Fruit fly (Drosophila melanogaster): ENCODE measurements around the gene if.

if gene

DNA sequence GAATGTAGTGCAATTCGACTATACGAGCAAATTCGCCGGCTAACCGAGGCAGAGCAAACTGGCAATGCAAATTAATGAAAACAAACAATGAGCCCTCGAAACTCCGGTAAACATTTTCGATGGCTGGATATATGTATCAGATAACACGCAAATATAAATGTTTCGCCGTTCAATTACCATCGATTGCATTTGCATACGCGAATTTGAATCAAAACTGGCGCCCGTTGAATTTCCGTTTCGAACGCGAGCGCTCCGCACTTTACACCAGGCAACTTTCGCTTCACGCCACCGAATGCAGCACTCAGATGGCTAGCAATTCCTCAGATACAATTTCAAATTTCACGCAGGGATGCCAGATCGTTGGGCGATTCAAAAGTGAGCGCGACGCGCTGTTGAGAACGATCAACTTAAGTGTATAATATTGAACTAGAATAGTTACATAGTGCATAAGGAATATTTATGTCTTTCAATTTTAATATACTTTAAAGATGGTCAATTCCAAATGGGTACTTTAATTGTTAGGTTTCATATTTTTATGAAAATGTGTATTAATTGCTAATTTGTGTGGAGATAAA lies at the start of gene if:
Gene if, minus strand, starts transcription at position 294 of the 575 bp plus-strand sequence.
- TF ChIP-seq Blimp-1 (GFP tag; optimal IDR thresholded peaks at IDR 0.05), result peak; percentile 7
- no peak for TF ChIP-seq corto (GFP tag; optimal IDR thresholded peaks at IDR 0.05)
- TF ChIP-seq CG42726 (GFP tag; IDR thresholded peaks at IDR 0.05; ENCODE audit: partially characterized antibody), result 0 out of 2 replicates have a peak, but pooled peaks have one; percentile 25
- no peak for TF ChIP-seq cg (GFP tag; optimal IDR thresholded peaks at IDR 0.05)
- TF ChIP-seq phol (tag; optimal IDR thresholded peaks at IDR 0.05), result no peak
- 0 out of 3 replicates have a peak, but pooled peaks have one; percentile 7 for TF ChIP-seq CG6791 (GFP tag; IDR thresholded peaks at IDR 0.05; ENCODE audit: partially characterized antibody)
- no peak for TF ChIP-seq CG10565 (GFP tag; optimal IDR thresholded peaks at IDR 0.05)
- TF ChIP-seq usp (GFP tag; optimal IDR thresholded peaks at IDR 0.05), result no peak
- no peak for TF ChIP-seq Sox100B (GFP tag; optimal IDR thresholded peaks at IDR 0.05)
- no peak for TF ChIP-seq Eip74EF (GFP tag; optimal IDR thresholded peaks at IDR 0.05)
- TF ChIP-seq CG17385 (GFP tag; optimal IDR thresholded peaks at IDR 0.05), result no peak
- TF ChIP-seq amos (GFP tag; IDR thresholded peaks at IDR 0.05; ENCODE audit: partially characterized antibody), result peak; percentile 33; the same call in 1 of the 2 replicates
- no peak for TF ChIP-seq CG13287 (GFP tag; IDR thresholded peaks at IDR 0.05; ENCODE audit: partially characterized antibody)
- TF ChIP-seq unc-4 (GFP tag; IDR thresholded peaks at IDR 0.05; ENCODE audit: partially characterized antibody), result no peak
- TF ChIP-seq vvl (GFP tag; IDR thresholded peaks at IDR 0.05), result peak; percentile 45; the same call in 1 of the 2 replicates
- TF ChIP-seq Atf3 (GFP tag; optimal IDR thresholded peaks at IDR 0.05), result no peak
- no peak for TF ChIP-seq CG3838 (GFP tag; optimal IDR thresholded peaks at IDR 0.05)
- TF ChIP-seq inv (GFP tag; IDR thresholded peaks at IDR 0.05; ENCODE audit: partially characterized antibody), result no peak
- no peak for TF ChIP-seq CG13123 (GFP tag; optimal IDR thresholded peaks at IDR 0.05)
- peak; percentile 31; the same call in 1 of the 2 replicates for TF ChIP-seq bbx (GFP tag; IDR thresholded peaks at IDR 0.05; ENCODE audit: partially characterized antibody)
- TF ChIP-seq CG14667 (GFP tag; IDR thresholded peaks at IDR 0.05), result no peak
- TF ChIP-seq CG8290 (GFP tag; optimal IDR thresholded peaks at IDR 0.05), result no peak
- peak in 1 of 2 experiments; percentile 25 for TF ChIP-seq CG8290 (tag; optimal IDR thresholded peaks at IDR 0.05)
- 0 out of 3 replicates have a peak, but pooled peaks have one; percentile 24 for TF ChIP-seq CG17361 (GFP tag; IDR thresholded peaks at IDR 0.05)
- TF ChIP-seq CG18476 (GFP tag; optimal IDR thresholded peaks at IDR 0.05), result no peak
- TF ChIP-seq hkb (optimal IDR thresholded peaks at IDR 0.05), result no peak
- 0 out of 2 replicates have a peak, but pooled peaks have one; percentile 20 for TF ChIP-seq hkb (GFP tag; IDR thresholded peaks at IDR 0.05)
- peak; percentile 60 for TF ChIP-seq chm (GFP tag; IDR thresholded peaks at IDR 0.05)
- TF ChIP-seq CG1603 (tag; optimal IDR thresholded peaks at IDR 0.05), result peak; percentile 24
- peak; percentile 87 for TF ChIP-seq E2f2 (GFP tag; IDR thresholded peaks at IDR 0.05)
- no peak for TF ChIP-seq h (optimal IDR thresholded peaks at IDR 0.05)
- no peak for TF ChIP-seq CG15011 (GFP tag; optimal IDR thresholded peaks at IDR 0.05)
- no peak for TF ChIP-seq TFAM (GFP tag; optimal IDR thresholded peaks at IDR 0.05)
- TF ChIP-seq CG4617 (GFP tag; optimal IDR thresholded peaks at IDR 0.05; ENCODE audit: borderline replicate concordance), result no peak
- TF ChIP-seq tna (GFP tag; IDR thresholded peaks at IDR 0.05; ENCODE audit: partially characterized antibody), result 0 out of 2 replicates have a peak, but pooled peaks have one; percentile 50
- TF ChIP-seq Trl (optimal IDR thresholded peaks at IDR 0.05), result no peak
- no peak for TF ChIP-seq Trl (GFP tag; optimal IDR thresholded peaks at IDR 0.05)
- no peak for TF ChIP-seq ash1 (GFP tag; optimal IDR thresholded peaks at IDR 0.05)
- TF ChIP-seq CG2199 (GFP tag; IDR thresholded peaks at IDR 0.05), result 0 out of 3 replicates have a peak, but pooled peaks have one; percentile 8
- no peak for TF ChIP-seq gt (GFP tag; IDR thresholded peaks at IDR 0.05)
- no peak for TF ChIP-seq CG6813 (GFP tag; optimal IDR thresholded peaks at IDR 0.05)
- no peak for TF ChIP-seq Lim3 (GFP tag; IDR thresholded peaks at IDR 0.05)
- TF ChIP-seq dmrt11E (tag; optimal IDR thresholded peaks at IDR 0.05), result no peak
- TF ChIP-seq CG12071 (GFP tag; optimal IDR thresholded peaks at IDR 0.05), result no peak
- TF ChIP-seq chinmo (GFP tag; IDR thresholded peaks at IDR 0.05; ENCODE audit: partially characterized antibody), result 0 out of 4 replicates have a peak, but pooled peaks have one; percentile 56
- peak; percentile 31 for TF ChIP-seq CTCF (GFP tag; optimal IDR thresholded peaks at IDR 0.05)
- TF ChIP-seq Dp (GFP tag; optimal IDR thresholded peaks at IDR 0.05), result peak; percentile 81
- no peak for TF ChIP-seq CG4328 (GFP tag; optimal IDR thresholded peaks at IDR 0.05)
- peak; percentile 59 for TF ChIP-seq Jarid2 (GFP tag; optimal IDR thresholded peaks at IDR 0.05)
- TF ChIP-seq Ada2b (GFP tag; IDR thresholded peaks at IDR 0.05), result no peak
